Worm (Caenorhabditis elegans): ENCODE data around the gene tmem-218.

DNA sequence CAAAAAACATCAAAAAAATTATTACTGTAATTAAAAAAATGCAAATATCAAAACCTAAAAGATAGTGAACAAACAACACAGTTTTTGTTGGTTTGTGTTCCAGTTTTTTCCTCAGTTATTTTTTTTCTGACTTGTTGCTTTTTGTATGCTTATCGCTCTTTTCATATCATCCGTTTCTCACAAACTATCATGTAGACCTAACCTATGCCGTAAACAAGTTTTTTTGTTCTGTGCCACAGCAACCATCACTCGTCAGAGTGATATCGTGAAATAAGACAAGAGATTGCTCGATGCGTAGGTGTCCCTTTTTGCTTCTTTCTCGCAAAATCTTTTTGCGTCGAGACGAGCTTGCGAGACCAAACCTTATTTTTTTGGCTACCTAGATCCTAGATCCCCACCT is 22.8 kb downstream of the tmem-218 start:
- TF ChIP-seq Y116A8C.19 (tag; optimal IDR thresholded peaks at IDR 0.05; ENCODE audit: borderline replicate concordance) (no peak), pqm-1 (tag; optimal IDR thresholded peaks at IDR 0.05) (no peak), zip-4 (GFP tag; optimal IDR thresholded peaks at IDR 0.05) (no peak), ama-1 (optimal IDR thresholded peaks at IDR 0.05) (no peak), efl-3 (GFP tag; optimal IDR thresholded peaks at IDR 0.05) (no peak), hlh-4 (tag; optimal IDR thresholded peaks at IDR 0.05) (no peak)

Measured in whole organism, L1 larva.